Fruit fly (Drosophila melanogaster) whole organism, adult: ENCODE measurements around the gene CG12123.

Source experiments
- CG11617 ChIP-seq: fragments of 200-800 bp; sonication (Bioruptor generic); optimal IDR thresholded peaks from 2 replicates; lab custom pipeline; 2017; ENCODE audit warnings: mild to moderate bottlenecking, missing biosample characterization, missing genetic modification reagents, missing genetic modification characterization
- CG1620 ChIP-seq: fragments of 200-800 bp; sonication (Bioruptor generic); optimal IDR thresholded peaks from 2 replicates; lab custom pipeline; 2016; ENCODE audit warnings: missing biosample characterization, missing genetic modification characterization
- CG33017 ChIP-seq: fragments of 200-800 bp; sonication (Bioruptor generic); optimal IDR thresholded peaks from 2 replicates; lab custom pipeline; 2018; ENCODE audit warnings: missing biosample characterization, mild to moderate bottlenecking, missing genetic modification characterization, moderate library complexity
- CG5204 ChIP-seq: fragments of 200-800 bp; sonication (Bioruptor generic); optimal IDR thresholded peaks from 2 replicates; lab custom pipeline; 2016; ENCODE audit warnings: missing biosample characterization, missing genetic modification characterization
- CG7045 ChIP-seq: fragments of 200-800 bp; sonication (Bioruptor generic); optimal IDR thresholded peaks from 2 replicates; lab custom pipeline; 2017; ENCODE audit warnings: missing biosample characterization, mild to moderate bottlenecking, missing genetic modification characterization
- CG7101 ChIP-seq: fragments of 200-800 bp; sonication (Bioruptor generic); optimal IDR thresholded peaks from 2 replicates; lab custom pipeline; 2018; ENCODE audit warnings: missing biosample characterization, mild to moderate bottlenecking, missing genetic modification characterization, moderate library complexity
- Hr96 ChIP-seq: fragments of 200-800 bp; sonication (Bioruptor generic); optimal IDR thresholded peaks from 2 replicates; lab custom pipeline; 2016; ENCODE audit warnings: missing biosample characterization, missing genetic modification characterization
- bab1 ChIP-seq: fragments of 200-800 bp; sonication (Bioruptor generic); optimal IDR thresholded peaks from 3 replicates; lab custom pipeline; 2019; ENCODE audit warnings: missing biosample characterization, mild to moderate bottlenecking, missing genetic modification characterization, moderate library complexity
- cnc ChIP-seq, 2 experiments: fragments of >200 bp; optimal IDR thresholded peaks; 2 replicates each; lab custom pipeline; 2017
- kay ChIP-seq: fragments of 200-800 bp; sonication (Bioruptor generic); peaks from one replicate; lab custom pipeline; 2016; ENCODE audit warnings: missing biosample characterization, missing genetic modification characterization, borderline replicate concordance
- ovo ChIP-seq: fragments of 200-800 bp; sonication (Bioruptor generic); optimal IDR thresholded peaks from 2 replicates; lab custom pipeline; 2016; ENCODE audit warnings: missing biosample characterization, missing genetic modification characterization
- pad ChIP-seq: fragments of 200-800 bp; sonication (Bioruptor generic); optimal IDR thresholded peaks from 3 replicates; lab custom pipeline; 2017; ENCODE audit warnings: missing biosample characterization, missing genetic modification characterization, mild to moderate bottlenecking, moderate library complexity, missing genetic modification reagents
- tj ChIP-seq: fragments of 200-800 bp; sonication (Bioruptor generic); optimal IDR thresholded peaks from 3 replicates; lab custom pipeline; 2017; ENCODE audit warnings: missing biosample characterization, mild to moderate bottlenecking, missing genetic modification characterization, moderate library complexity
- toe ChIP-seq: fragments of 200-800 bp; sonication (Bioruptor generic); optimal IDR thresholded peaks from 2 replicates; lab custom pipeline; 2016; ENCODE audit warnings: missing biosample characterization, missing genetic modification characterization

DNA sequence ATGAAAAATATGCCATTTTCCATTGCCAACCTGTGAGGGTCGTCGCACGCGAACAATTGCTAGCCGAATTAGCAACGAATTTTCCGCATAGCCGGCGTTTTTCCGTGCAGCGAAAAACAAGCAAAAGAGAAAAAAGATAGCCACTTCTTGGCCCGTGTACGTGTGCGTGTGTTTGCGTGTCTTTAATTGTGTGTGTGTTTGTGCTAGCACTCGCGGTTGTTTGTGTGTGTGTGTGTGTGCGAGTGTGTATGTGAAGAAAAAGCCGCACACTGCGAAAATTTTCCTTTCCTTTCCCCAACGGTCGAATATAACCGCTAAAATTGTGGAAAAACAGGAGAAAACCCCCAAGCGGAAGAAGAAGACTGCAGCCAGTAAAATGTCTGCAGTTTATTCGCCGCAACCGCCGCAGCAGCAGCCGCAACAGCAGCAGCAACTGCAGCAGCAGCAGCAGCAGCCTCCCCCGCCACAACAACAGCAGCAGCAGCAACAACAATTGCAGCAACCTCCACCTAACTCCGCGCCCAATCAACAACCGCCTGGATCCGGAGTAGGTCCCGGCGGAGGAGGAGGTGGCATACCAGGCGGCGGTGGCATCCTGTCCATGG, 43.0 kb downstream of the CG12123 start:
- TF ChIP-seq tj (no peak), pad (GFP tag; lab: Kevin White, UChicago) (no peak), CG7045 (GFP tag; lab: Kevin White, UChicago) (no peak), CG7101 (tag; lab: Kevin White, UChicago) (no peak), kay (GFP tag; lab: Kevin White, UChicago) (no peak), bab1 (no peak), CG33017 (no peak), CG1620 (GFP tag; lab: Kevin White, UChicago) (no peak), ovo (no peak), CG5204 (GFP tag; lab: Kevin White, UChicago) (no peak), CG11617 (no peak), Hr96 (GFP tag; lab: Kevin White, UChicago) (no peak), toe (GFP tag; lab: Kevin White, UChicago) (no peak), cnc (optimal IDR thresholded peaks at IDR 0.05; lab: Kevin White, UChicago) (no peak)
